Fruit fly (Drosophila melanogaster) whole organism, prepupa: Measurements from ENCODE around the gene CG1578.

Source experiments
- Blimp-1 ChIP-seq: fragments of 200-800 bp; sonication (Bioruptor generic); optimal IDR thresholded peaks from 3 replicates; lab custom pipeline; 2017; ENCODE audit warnings: missing biosample characterization, missing genetic modification characterization, mild to moderate bottlenecking, moderate library complexity, missing genetic modification reagents
- CG10669 ChIP-seq: fragments of 200-800 bp; sonication (Bioruptor generic); optimal IDR thresholded peaks from 3 replicates; lab custom pipeline; 2018; ENCODE audit warnings: missing biosample characterization, mild to moderate bottlenecking, missing genetic modification characterization, moderate library complexity
- CG11762 ChIP-seq: fragments of 200-800 bp; sonication (Bioruptor generic); optimal IDR thresholded peaks from 3 replicates; lab custom pipeline; 2016; ENCODE audit warnings: missing biosample characterization, missing genetic modification characterization; ENCODE audit not compliant: insufficient read depth
- CG11902 ChIP-seq: fragments of 200-800 bp; sonication (Bioruptor generic); optimal IDR thresholded peaks from 3 replicates; lab custom pipeline; 2016; ENCODE audit warnings: missing biosample characterization, missing genetic modification characterization
- CG15336 ChIP-seq: fragments of 200-800 bp; sonication (Bioruptor generic); IDR thresholded peaks from 2 replicates; pipeline ENCODE4 v1.3.6; 2022; ENCODE audit warnings: missing biosample characterization, missing genetic modification characterization
- CG16779 ChIP-seq: fragments of 200-800 bp; sonication (Bioruptor generic); optimal IDR thresholded peaks from 3 replicates; lab custom pipeline; 2017; ENCODE audit warnings: missing biosample characterization, mild to moderate bottlenecking, missing genetic modification characterization
- CG31627 ChIP-seq: fragments of 200-800 bp; sonication (Bioruptor generic); optimal IDR thresholded peaks from 3 replicates; lab custom pipeline; 2016; ENCODE audit warnings: missing biosample characterization, missing genetic modification characterization
- CG32006 ChIP-seq: fragments of 200-800 bp; sonication (Bioruptor generic); optimal IDR thresholded peaks from 3 replicates; lab custom pipeline; 2017; ENCODE audit warnings: missing biosample characterization, mild to moderate bottlenecking, missing genetic modification characterization
- CG34406 ChIP-seq: fragments of 200-800 bp; sonication (Bioruptor generic); optimal IDR thresholded peaks from 3 replicates; lab custom pipeline; 2016; ENCODE audit warnings: missing biosample characterization, missing genetic modification characterization
- CG4318 ChIP-seq: fragments of 200-800 bp; sonication (Bioruptor generic); optimal IDR thresholded peaks from 3 replicates; lab custom pipeline; 2017; ENCODE audit warnings: missing biosample characterization, mild to moderate bottlenecking, missing genetic modification characterization
- CG6276 ChIP-seq: fragments of 200-800 bp; sonication (Bioruptor generic); optimal IDR thresholded peaks from 2 replicates; lab custom pipeline; 2017; ENCODE audit warnings: missing biosample characterization, mild to moderate bottlenecking, missing genetic modification characterization
- CG6808 ChIP-seq: fragments of 200-800 bp; sonication (Bioruptor generic); optimal IDR thresholded peaks from 3 replicates; lab custom pipeline; 2017; ENCODE audit warnings: missing biosample characterization, missing genetic modification characterization, mild to moderate bottlenecking, moderate library complexity, missing genetic modification reagents
- CG7368 ChIP-seq: fragments of 200-800 bp; sonication (Bioruptor generic); optimal IDR thresholded peaks from 3 replicates; lab custom pipeline; 2016; ENCODE audit warnings: missing biosample characterization, missing genetic modification characterization
- CG8119 ChIP-seq: fragments of 200-800 bp; sonication (Bioruptor generic); IDR thresholded peaks from 3 replicates; pipeline ENCODE4 v1.3.6; 2022; ENCODE audit warnings: missing biosample characterization, missing genetic modification characterization
- CG8319 ChIP-seq: fragments of 200-800 bp; sonication (Bioruptor generic); optimal IDR thresholded peaks from 3 replicates; lab custom pipeline; 2016; ENCODE audit warnings: missing biosample characterization, missing genetic modification characterization
- CG9139 ChIP-seq: fragments of 200-800 bp; sonication (Bioruptor generic); optimal IDR thresholded peaks from 3 replicates; lab custom pipeline; 2017; ENCODE audit warnings: missing biosample characterization, mild to moderate bottlenecking, missing genetic modification characterization
- Eip75B ChIP-seq: fragments of 200-800 bp; sonication (Bioruptor generic); optimal IDR thresholded peaks from 3 replicates; lab custom pipeline; 2016; ENCODE audit warnings: missing biosample characterization, missing genetic modification characterization
- Eip93F ChIP-seq: fragments of 200-800 bp; sonication (Bioruptor generic); optimal IDR thresholded peaks from 2 replicates; lab custom pipeline; 2016; ENCODE audit warnings: missing biosample characterization, mild to moderate bottlenecking, missing genetic modification characterization
- Ets21C ChIP-seq: fragments of 200-800 bp; sonication (Bioruptor generic); optimal IDR thresholded peaks from 3 replicates; lab custom pipeline; 2016; ENCODE audit warnings: missing biosample characterization, missing genetic modification characterization
- Ets96B ChIP-seq: fragments of 200-800 bp; optimal IDR thresholded peaks from 2 replicates; lab custom pipeline; 2019; ENCODE audit warnings: missing biosample characterization, mild to moderate bottlenecking, missing genetic modification characterization, moderate library complexity
- Gug ChIP-seq: fragments of 200-800 bp; sonication (Bioruptor generic); IDR thresholded peaks from 2 replicates; pipeline ENCODE4 v1.3.6; 2022; ENCODE audit warnings: missing biosample characterization, missing genetic modification characterization
- Hr38 ChIP-seq: sonication (Bioruptor generic); optimal IDR thresholded peaks from 2 replicates; lab custom pipeline; 2016; ENCODE audit warnings: missing biosample characterization, missing genetic modification characterization
- Hr39 ChIP-seq: fragments of 200-800 bp; sonication (Bioruptor generic); optimal IDR thresholded peaks from 2 replicates; lab custom pipeline; 2016; ENCODE audit warnings: missing biosample characterization, missing genetic modification characterization
- Lpt ChIP-seq: fragments of 200-800 bp; sonication (Bioruptor generic); optimal IDR thresholded peaks from 3 replicates; lab custom pipeline; 2016; ENCODE audit warnings: missing biosample characterization, missing genetic modification characterization
- Met ChIP-seq: fragments of 200-800 bp; sonication (Bioruptor generic); optimal IDR thresholded peaks from 3 replicates; lab custom pipeline; 2016; ENCODE audit warnings: missing biosample characterization, missing genetic modification characterization
- OdsH ChIP-seq: fragments of 200-800 bp; sonication (Bioruptor generic); optimal IDR thresholded peaks from 3 replicates; lab custom pipeline; 2016; ENCODE audit warnings: missing biosample characterization, missing genetic modification characterization
- Sox102F ChIP-seq: fragments of 200-800 bp; sonication (Bioruptor generic); optimal IDR thresholded peaks from 2 replicates; lab custom pipeline; 2016; ENCODE audit warnings: missing biosample characterization, mild to moderate bottlenecking, missing genetic modification characterization
- Sox14 ChIP-seq: fragments of 200-800 bp; sonication (Bioruptor generic); optimal IDR thresholded peaks from 3 replicates; lab custom pipeline; 2016; ENCODE audit warnings: missing biosample characterization, missing genetic modification characterization
- Sox15 ChIP-seq: fragments of 200-800 bp; sonication (Bioruptor generic); optimal IDR thresholded peaks from 3 replicates; lab custom pipeline; 2016; ENCODE audit warnings: missing biosample characterization, missing genetic modification characterization
- achi ChIP-seq: fragments of 200-800 bp; sonication (Bioruptor generic); optimal IDR thresholded peaks from 3 replicates; lab custom pipeline; 2016; ENCODE audit warnings: missing biosample characterization, missing genetic modification characterization
- acj6 ChIP-seq: fragments of 200-800 bp; sonication (Bioruptor generic); optimal IDR thresholded peaks from 3 replicates; lab custom pipeline; 2016; ENCODE audit warnings: missing biosample characterization, missing genetic modification characterization
- cyc ChIP-seq: fragments of 200-800 bp; sonication (Bioruptor generic); optimal IDR thresholded peaks from 3 replicates; lab custom pipeline; 2016; ENCODE audit warnings: missing biosample characterization, missing genetic modification characterization
- dsx ChIP-seq: fragments of 200-800 bp; optimal IDR thresholded peaks from 3 replicates; lab custom pipeline; 2019; ENCODE audit warnings: missing biosample characterization, mild to moderate bottlenecking, missing genetic modification characterization, moderate library complexity; ENCODE audit not compliant: poor library complexity, severe bottlenecking
- esn ChIP-seq: fragments of 200-800 bp; sonication (Bioruptor generic); optimal IDR thresholded peaks from 2 replicates; lab custom pipeline; 2016; ENCODE audit warnings: missing biosample characterization, mild to moderate bottlenecking, missing genetic modification characterization, moderate library complexity
- fd59A ChIP-seq: fragments of 200-800 bp; sonication (Bioruptor generic); optimal IDR thresholded peaks from 2 replicates; lab custom pipeline; 2017; ENCODE audit warnings: missing biosample characterization, mild to moderate bottlenecking, missing genetic modification characterization, missing genetic modification reagents
- fd85E ChIP-seq: fragments of 200-800 bp; sonication (Bioruptor generic); optimal IDR thresholded peaks from 3 replicates; lab custom pipeline; 2016; ENCODE audit warnings: missing biosample characterization, missing genetic modification characterization
- fkh ChIP-seq: fragments of 200-800 bp; sonication (Bioruptor generic); optimal IDR thresholded peaks from 3 replicates; lab custom pipeline; 2017; ENCODE audit warnings: missing biosample characterization, mild to moderate bottlenecking, missing genetic modification characterization, moderate library complexity
- net ChIP-seq: fragments of 200-800 bp; sonication (Bioruptor generic); optimal IDR thresholded peaks from 3 replicates; lab custom pipeline; 2016; ENCODE audit warnings: missing biosample characterization, missing genetic modification characterization
- pdm3 ChIP-seq: fragments of 200-800 bp; sonication (Bioruptor generic); optimal IDR thresholded peaks from 3 replicates; lab custom pipeline; 2016; ENCODE audit warnings: missing biosample characterization, missing genetic modification characterization
- salr ChIP-seq, 2 experiments: fragments of 200-800 bp; sonication (Bioruptor generic); optimal IDR thresholded peaks; 3 replicates each; lab custom pipeline; 2016 to 2018; ENCODE audit warnings: missing biosample characterization in 2 of 2, missing genetic modification characterization in 2 of 2, mild to moderate bottlenecking in 1 of 2
- spab ChIP-seq: fragments of 200-800 bp; sonication (Bioruptor generic); optimal IDR thresholded peaks from 2 replicates; lab custom pipeline; 2017; ENCODE audit warnings: missing biosample characterization, mild to moderate bottlenecking, missing genetic modification characterization, missing genetic modification reagents
- ss ChIP-seq, 2 experiments: fragments of 200-800 bp; sonication (Bioruptor generic); optimal IDR thresholded peaks; 2 replicates in 1 of 2; 3 replicates in 1 of 2; lab custom pipeline; 2017 to 2018; ENCODE audit warnings: mild to moderate bottlenecking in 2 of 2, missing biosample characterization in 2 of 2, missing genetic modification characterization in 2 of 2, moderate library complexity in 1 of 2
- svp ChIP-seq: fragments of 200-800 bp; sonication (Bioruptor generic); peaks from one replicate; lab custom pipeline; 2016; ENCODE audit warnings: missing biosample characterization, missing genetic modification characterization
- topi ChIP-seq: fragments of 200-800 bp; sonication (Bioruptor generic); optimal IDR thresholded peaks from 3 replicates; lab custom pipeline; 2016; ENCODE audit warnings: missing biosample characterization, missing genetic modification characterization
- vri ChIP-seq: fragments of 200-800 bp; sonication (Bioruptor generic); optimal IDR thresholded peaks from 3 replicates; lab custom pipeline; 2016; ENCODE audit warnings: missing biosample characterization, mild to moderate bottlenecking, missing genetic modification characterization

CG1578 gene

DNA sequence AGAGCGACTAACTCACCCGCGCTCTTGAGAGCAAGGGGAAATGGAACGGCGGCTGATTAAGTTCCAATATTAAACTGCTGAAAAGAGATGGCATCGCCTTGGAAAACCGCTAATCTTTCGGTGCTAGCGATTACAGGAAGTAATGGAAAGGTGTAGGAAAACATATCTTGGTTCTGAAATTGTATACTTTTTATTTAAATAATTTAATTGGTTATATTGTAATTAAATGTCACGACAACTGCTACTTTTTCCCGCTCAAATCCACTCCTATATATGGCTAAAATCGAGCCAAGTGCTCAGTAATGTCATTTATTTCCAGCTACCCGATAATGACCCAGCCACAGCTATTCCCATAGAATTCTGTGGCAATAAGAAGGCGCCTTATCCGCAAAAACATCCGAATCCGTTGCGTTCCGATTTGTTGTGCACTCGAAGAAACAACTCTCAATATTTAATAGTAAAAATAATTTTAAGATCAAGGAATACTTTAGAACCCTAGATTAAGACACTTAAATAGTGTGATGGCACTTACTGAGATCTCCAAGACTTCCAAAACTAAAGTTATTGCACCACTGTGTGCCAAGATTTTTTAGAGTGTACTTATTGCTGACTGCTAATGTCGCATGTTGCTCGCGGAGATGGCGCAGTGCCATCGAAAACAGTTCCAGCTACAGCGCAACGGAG is 28.0 kb downstream of the CG1578 start (continued):
- TF ChIP-seq Hr38 (no peak), CG11762 (GFP tag; lab: Kevin White, UChicago) (peak; percentile 76), OdsH (GFP tag; lab: Kevin White, UChicago) (peak; percentile 89), CG34406 (GFP tag; lab: Kevin White, UChicago) (peak; percentile 78), CG6808 (GFP tag; lab: Kevin White, UChicago) (peak; percentile 76), acj6 (peak; percentile 88), CG4318 (peak; percentile 81), Eip93F (GFP tag; lab: Kevin White, UChicago) (peak; percentile 79), CG31627 (GFP tag; lab: Kevin White, UChicago) (peak; percentile 85), CG7368 (GFP tag; lab: Kevin White, UChicago) (peak; percentile 75), CG6276 (GFP tag; lab: Kevin White, UChicago) (peak; percentile 86), fkh (no peak), salr (GFP tag; optimal IDR thresholded peaks at IDR 0.05; lab: Kevin White, UChicago) (peak; percentile 70 to 76), CG16779 (tag; lab: Kevin White, UChicago) (peak; percentile 77), Eip75B (GFP tag; lab: Kevin White, UChicago) (peak; percentile 86), CG11902 (GFP tag; lab: Kevin White, UChicago) (peak; percentile 66), CG8119 (peak; percentile 85)

DNA sequence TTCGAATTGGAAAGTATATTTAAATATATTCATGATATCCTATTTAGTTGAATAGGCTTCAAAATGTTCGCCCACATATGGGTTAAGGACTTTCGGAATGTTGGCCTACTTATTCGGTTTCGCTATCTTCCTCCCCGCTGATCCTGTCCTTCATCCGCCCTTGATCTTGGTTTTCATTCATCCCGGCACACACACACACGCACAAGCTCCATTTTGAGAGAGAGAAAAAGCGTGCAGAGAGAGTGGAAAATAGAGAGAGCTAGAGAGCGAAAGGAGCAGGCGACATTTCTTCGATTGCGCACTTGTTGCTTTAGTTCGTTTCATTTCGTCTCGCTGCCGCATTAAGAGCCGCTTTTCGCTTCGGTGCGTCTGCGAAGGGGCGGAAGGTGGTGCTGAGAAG is 29.3 kb downstream of the CG1578 start, which contains the start of gene Karl:
TSS of gene Karl (plus strand) at position 301 of the 400 bp plus-strand sequence.
- TF ChIP-seq CG9139 (no peak), fd59A (no peak), Hr38 (no peak), CG11762 (GFP tag; lab: Kevin White, UChicago) (no peak), CG15336 (GFP tag; lab: Robert Waterston, UW) (no peak)

DNA sequence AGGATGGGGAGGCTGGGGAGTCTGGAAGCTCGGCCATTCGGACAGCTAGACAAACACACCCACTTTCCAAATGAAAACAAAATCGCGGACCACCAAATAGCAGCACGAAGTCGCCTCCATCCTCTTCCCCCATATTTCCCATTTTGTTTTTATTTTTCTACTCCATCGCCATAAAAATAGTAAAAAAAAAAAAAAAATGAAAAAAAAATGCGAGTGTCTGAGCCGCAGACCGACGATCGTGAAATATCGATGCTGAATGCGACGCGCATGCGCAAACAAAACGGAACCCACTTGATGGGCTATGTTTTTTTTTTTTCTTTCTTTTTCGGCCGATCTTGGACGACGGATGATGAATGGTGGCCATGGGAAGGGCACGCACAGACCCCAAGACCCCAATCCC is 31.4 kb downstream of the CG1578 start:
- TF ChIP-seq OdsH (GFP tag; lab: Kevin White, UChicago): no peak
- TF ChIP-seq CG32006 (GFP tag; lab: Kevin White, UChicago): peak; percentile 4
- no peak for TF ChIP-seq svp
- TF ChIP-seq fd85E (GFP tag; lab: Kevin White, UChicago): no peak
- TF ChIP-seq Ets21C (GFP tag; lab: Kevin White, UChicago): no peak
- no peak for TF ChIP-seq CG7368 (GFP tag; lab: Kevin White, UChicago)
- TF ChIP-seq pdm3: no peak
- TF ChIP-seq CG8119: peak; percentile 65
- peak; percentile 23 for TF ChIP-seq dsx (GFP tag; lab: Kevin White, UChicago)
- TF ChIP-seq achi (GFP tag; lab: Kevin White, UChicago): no peak
- TF ChIP-seq CG9139: peak; percentile 64
- TF ChIP-seq CG11902 (GFP tag; lab: Kevin White, UChicago): no peak
- TF ChIP-seq Sox15 (GFP tag; lab: Kevin White, UChicago): no peak
- no peak for TF ChIP-seq Hr39 (GFP tag; lab: Kevin White, UChicago)
- TF ChIP-seq spab (GFP tag; lab: Kevin White, UChicago): peak; percentile 39
- TF ChIP-seq CG31627 (GFP tag; lab: Kevin White, UChicago): no peak
- TF ChIP-seq fd59A: no peak
- TF ChIP-seq CG4318: no peak
- TF ChIP-seq Lpt (GFP tag; lab: Kevin White, UChicago): no peak
- TF ChIP-seq CG16779 (tag; lab: Kevin White, UChicago): no peak
- no peak for TF ChIP-seq cyc (GFP tag; lab: Kevin White, UChicago)
- peak; percentile 33 for TF ChIP-seq CG6276 (GFP tag; lab: Kevin White, UChicago)
- peak; percentile 19 for TF ChIP-seq Ets96B
- no peak for TF ChIP-seq CG11762 (GFP tag; lab: Kevin White, UChicago)
- TF ChIP-seq ss (GFP tag; optimal IDR thresholded peaks at IDR 0.05; lab: Kevin White, UChicago): peak; percentile 53 to 76
- no peak for TF ChIP-seq Met (GFP tag; lab: Kevin White, UChicago)
- no peak for TF ChIP-seq esn (GFP tag; lab: Kevin White, UChicago)
- no peak for TF ChIP-seq Gug (GFP tag; lab: Robert Waterston, UW)
- no peak for TF ChIP-seq topi (GFP tag; lab: Kevin White, UChicago)
- no peak for TF ChIP-seq CG8319 (GFP tag; lab: Kevin White, UChicago)
- TF ChIP-seq Sox14 (GFP tag; lab: Kevin White, UChicago): no peak
- TF ChIP-seq net (GFP tag; lab: Kevin White, UChicago): no peak
- TF ChIP-seq acj6: no peak
- TF ChIP-seq Blimp-1: no peak
- no peak for TF ChIP-seq CG10669
- TF ChIP-seq Sox102F (GFP tag; lab: Kevin White, UChicago): no peak
- TF ChIP-seq vri: no peak
